Fruit fly (Drosophila melanogaster) whole organism, embryonic: ENCODE measurements around the gene boil.
A peak's percentile ranks its signal among the peaks of the same experiment; 100 is the strongest.

Source experiments
- Antp ChIP-seq: fragments of 200-800 bp; sonication (Bioruptor generic); optimal IDR thresholded peaks from 3 replicates; lab custom pipeline; 2016; ENCODE audit warnings: missing biosample characterization, missing genetic modification characterization
- B-H2 ChIP-seq: fragments of 200-800 bp; sonication (Bioruptor generic); optimal IDR thresholded peaks from 2 replicates; lab custom pipeline; 2018; ENCODE audit warnings: missing biosample characterization, mild to moderate bottlenecking, missing genetic modification characterization
- CG12104 ChIP-seq: fragments of 200-800 bp; sonication (Bioruptor generic); optimal IDR thresholded peaks from 3 replicates; lab custom pipeline; 2016; ENCODE audit warnings: missing biosample characterization, missing genetic modification characterization
- CG12219 ChIP-seq: fragments of 200-800 bp; sonication (Bioruptor generic); optimal IDR thresholded peaks from 3 replicates; lab custom pipeline; 2018; ENCODE audit warnings: missing biosample characterization, mild to moderate bottlenecking, missing genetic modification characterization
- CG12942 ChIP-seq: fragments of 200-800 bp; sonication (Bioruptor generic); optimal IDR thresholded peaks from 3 replicates; lab custom pipeline; 2016; ENCODE audit warnings: missing biosample characterization, missing genetic modification characterization
- CG13287 ChIP-seq: fragments of 200-800 bp; sonication (Bioruptor generic); IDR thresholded peaks from 2 replicates; pipeline ENCODE4 v1.3.6; 2022; ENCODE audit warnings: missing biosample characterization, missing genetic modification characterization; ENCODE audit not compliant: partially characterized antibody
- CG17186 ChIP-seq: fragments of 200-800 bp; sonication (Bioruptor generic); optimal IDR thresholded peaks from 3 replicates; lab custom pipeline; 2017; ENCODE audit warnings: missing biosample characterization, missing genetic modification reagents, missing genetic modification characterization
- CG17328 ChIP-seq: fragments of 200-800 bp; sonication (Bioruptor generic); IDR thresholded peaks from 2 replicates; pipeline ENCODE4 v1.3.6; 2022; ENCODE audit warnings: missing biosample characterization, missing genetic modification characterization
- CG17612 ChIP-seq: fragments of 200-800 bp; sonication (Bioruptor generic); IDR thresholded peaks from 2 replicates; pipeline ENCODE4 v1.3.6; 2022; ENCODE audit warnings: missing biosample characterization, missing genetic modification characterization
- CG17829 ChIP-seq: fragments of 200-800 bp; optimal IDR thresholded peaks from 2 replicates; lab custom pipeline; 2019; ENCODE audit warnings: missing biosample characterization, mild to moderate bottlenecking, missing genetic modification characterization, moderate library complexity
- CG33213 ChIP-seq: fragments of 200-800 bp; sonication (Bioruptor generic); optimal IDR thresholded peaks from 3 replicates; lab custom pipeline; 2016; ENCODE audit warnings: missing biosample characterization, missing genetic modification characterization
- CG4328 ChIP-seq: fragments of 200-800 bp; sonication (Bioruptor generic); optimal IDR thresholded peaks from 3 replicates; lab custom pipeline; 2017; ENCODE audit warnings: missing biosample characterization, missing genetic modification reagents, missing genetic modification characterization
- CG6272 ChIP-seq: fragments of 200-800 bp; sonication (Bioruptor generic); IDR thresholded peaks from 2 replicates; pipeline ENCODE4 v1.3.6; 2022; ENCODE audit warnings: missing biosample characterization, missing genetic modification characterization
- CG6654 ChIP-seq: fragments of 200-800 bp; sonication (Bioruptor generic); optimal IDR thresholded peaks from 2 replicates; lab custom pipeline; 2017; ENCODE audit warnings: missing biosample characterization, mild to moderate bottlenecking, missing genetic modification characterization
- CG7271 ChIP-seq: fragments of 200-800 bp; sonication (Bioruptor generic); optimal IDR thresholded peaks from 2 replicates; lab custom pipeline; 2018; ENCODE audit warnings: missing biosample characterization, mild to moderate bottlenecking, missing genetic modification characterization, moderate library complexity
- CG9437 ChIP-seq: fragments of 200-800 bp; sonication (Bioruptor generic); optimal IDR thresholded peaks from 2 replicates; lab custom pipeline; 2018; ENCODE audit warnings: missing biosample characterization, mild to moderate bottlenecking, missing genetic modification characterization
- CG9932 ChIP-seq: fragments of 200-800 bp; sonication (Bioruptor generic); IDR thresholded peaks from 2 replicates; pipeline ENCODE4 v1.3.6; 2022; ENCODE audit warnings: missing biosample characterization, missing genetic modification characterization
- Dip2 ChIP-seq: fragments of 200-800 bp; sonication (Bioruptor generic); IDR thresholded peaks from 2 replicates; pipeline ENCODE4 v1.3.6; 2022; ENCODE audit warnings: missing biosample characterization, missing genetic modification characterization
- E2f1 ChIP-seq: fragments of 200-800 bp; sonication (Bioruptor generic); IDR thresholded peaks from 2 replicates; pipeline ENCODE4 v1.3.6; 2022; ENCODE audit warnings: missing biosample characterization, missing genetic modification characterization
- Ets97D ChIP-seq: fragments of 200-800 bp; sonication (Bioruptor generic); optimal IDR thresholded peaks from 3 replicates; lab custom pipeline; 2016; ENCODE audit warnings: missing biosample characterization, missing genetic modification characterization
- Hr51 ChIP-seq, 2 experiments: fragments of 200-800 bp; sonication (Bioruptor generic); optimal IDR thresholded peaks; 2 replicates in 1 of 2; 3 replicates in 1 of 2; lab custom pipeline; 2016 to 2018; ENCODE audit warnings: missing biosample characterization in 2 of 2, missing genetic modification characterization in 2 of 2, mild to moderate bottlenecking in 1 of 2, moderate library complexity in 1 of 2
- MTF-1 ChIP-seq: fragments of 200-800 bp; sonication (Bioruptor generic); optimal IDR thresholded peaks from 2 replicates; lab custom pipeline; 2018; ENCODE audit warnings: missing biosample characterization, mild to moderate bottlenecking, missing genetic modification characterization, borderline replicate concordance
- Myb ChIP-seq: fragments of 200-800 bp; sonication (Bioruptor generic); optimal IDR thresholded peaks from 2 replicates; lab custom pipeline; 2016; ENCODE audit warnings: missing biosample characterization, missing genetic modification characterization
- NK7.1 ChIP-seq: fragments of 200-800 bp; sonication (Bioruptor generic); optimal IDR thresholded peaks from 3 replicates; lab custom pipeline; 2016; ENCODE audit warnings: missing biosample characterization, missing genetic modification characterization
- Opbp ChIP-seq: fragments of 200-800 bp; sonication (Bioruptor generic); IDR thresholded peaks from 3 replicates; pipeline ENCODE4 v1.3.6; 2022; ENCODE audit warnings: missing biosample characterization, missing genetic modification characterization; ENCODE audit not compliant: partially characterized antibody
- Poxn ChIP-seq: fragments of 200-800 bp; sonication (Bioruptor generic); IDR thresholded peaks from 2 replicates; pipeline ENCODE4 v1.3.6; 2022; ENCODE audit warnings: missing biosample characterization, missing genetic modification characterization
- Sox100B ChIP-seq: fragments of 200-800 bp; sonication (Bioruptor generic); optimal IDR thresholded peaks from 3 replicates; lab custom pipeline; 2018; ENCODE audit warnings: missing biosample characterization, mild to moderate bottlenecking, missing genetic modification characterization
- al ChIP-seq: fragments of 200-800 bp; sonication (Bioruptor generic); IDR thresholded peaks from 2 replicates; pipeline ENCODE4 v1.3.6; 2022; ENCODE audit warnings: missing biosample characterization, missing genetic modification characterization
- az2 ChIP-seq: fragments of 200-800 bp; sonication (Bioruptor generic); optimal IDR thresholded peaks from 3 replicates; lab custom pipeline; 2016; ENCODE audit warnings: missing biosample characterization, missing genetic modification characterization
- chinmo ChIP-seq: fragments of 200-800 bp; sonication (Bioruptor generic); IDR thresholded peaks from 4 replicates; pipeline ENCODE4 v1.3.6; 2022; ENCODE audit warnings: missing biosample characterization, missing genetic modification characterization; ENCODE audit not compliant: partially characterized antibody
- fd3F ChIP-seq: fragments of 200-800 bp; sonication (Bioruptor generic); optimal IDR thresholded peaks from 2 replicates; lab custom pipeline; 2018; ENCODE audit warnings: missing biosample characterization, mild to moderate bottlenecking, missing genetic modification characterization, moderate library complexity
- gro ChIP-seq: fragments of 200-800 bp; sonication (Bioruptor generic); optimal IDR thresholded peaks from 2 replicates; lab custom pipeline; 2016; ENCODE audit warnings: missing biosample characterization, missing genetic modification characterization
- ham ChIP-seq: fragments of 200-800 bp; sonication (Bioruptor generic); IDR thresholded peaks from 2 replicates; pipeline ENCODE4 v1.3.6; 2022; ENCODE audit warnings: missing biosample characterization, missing genetic modification characterization
- ind ChIP-seq: fragments of 200-800 bp; sonication (Bioruptor generic); optimal IDR thresholded peaks from 3 replicates; lab custom pipeline; 2016; ENCODE audit warnings: missing biosample characterization, missing genetic modification characterization
- lilli ChIP-seq: fragments of 200-800 bp; sonication (Bioruptor generic); optimal IDR thresholded peaks from 3 replicates; lab custom pipeline; 2016; ENCODE audit warnings: missing biosample characterization, missing genetic modification characterization
- nom ChIP-seq: fragments of 200-800 bp; sonication (Bioruptor generic); optimal IDR thresholded peaks from 2 replicates; lab custom pipeline; 2017; ENCODE audit warnings: missing biosample characterization, missing genetic modification characterization, mild to moderate bottlenecking, moderate library complexity, missing genetic modification reagents
- org-1 ChIP-seq: fragments of 200-800 bp; sonication (Bioruptor generic); optimal IDR thresholded peaks from 2 replicates; lab custom pipeline; 2017; ENCODE audit warnings: missing biosample characterization, missing genetic modification characterization
- peb ChIP-seq: fragments of 200-800 bp; sonication (Bioruptor generic); IDR thresholded peaks from 2 replicates; pipeline ENCODE4 v1.3.6; 2022; ENCODE audit warnings: missing biosample characterization, missing genetic modification characterization
- phol ChIP-seq: fragments of 200-800 bp; sonication (Bioruptor generic); optimal IDR thresholded peaks from 3 replicates; lab custom pipeline; 2018; ENCODE audit warnings: missing biosample characterization, mild to moderate bottlenecking, missing genetic modification characterization, moderate library complexity
- pum ChIP-seq: fragments of 200-800 bp; sonication (Bioruptor generic); optimal IDR thresholded peaks from 2 replicates; lab custom pipeline; 2016; ENCODE audit warnings: missing biosample characterization, missing genetic modification characterization
- schlank ChIP-seq: fragments of 200-800 bp; sonication (Bioruptor generic); optimal IDR thresholded peaks from 2 replicates; lab custom pipeline; 2018; ENCODE audit warnings: missing biosample characterization, mild to moderate bottlenecking, missing genetic modification characterization
- sisA ChIP-seq: fragments of 200-800 bp; sonication (Bioruptor generic); IDR thresholded peaks from 2 replicates; pipeline ENCODE4 v1.3.6; 2022; ENCODE audit warnings: missing biosample characterization, missing genetic modification characterization
- sna ChIP-seq: fragments of 200-800 bp; sonication (Bioruptor generic); IDR thresholded peaks from 2 replicates; pipeline ENCODE4 v1.3.6; 2022; ENCODE audit warnings: missing biosample characterization, missing genetic modification characterization; ENCODE audit not compliant: partially characterized antibody
- tio ChIP-seq: fragments of 200-800 bp; sonication (Bioruptor generic); optimal IDR thresholded peaks from 2 replicates; lab custom pipeline; 2017; ENCODE audit warnings: missing biosample characterization, missing genetic modification characterization, inconsistent platforms
- tll ChIP-seq, 2 experiments: fragments of 200-800 bp in 1 of 2; fragments of >200 bp in 1 of 2; sonication (Bioruptor generic) in 1 of 2; optimal IDR thresholded peaks; 2 replicates each; lab custom pipeline; 2017 to 2019; ENCODE audit warnings: missing biosample characterization in 2 of 2, missing genetic modification characterization in 2 of 2, mild to moderate bottlenecking in 1 of 2, moderate library complexity in 1 of 2
- tna ChIP-seq: fragments of 200-800 bp; sonication (Bioruptor generic); IDR thresholded peaks from 2 replicates; pipeline ENCODE4 v1.3.6; 2022; ENCODE audit warnings: missing biosample characterization, missing genetic modification characterization; ENCODE audit not compliant: partially characterized antibody
- unc-4 ChIP-seq: fragments of 200-800 bp; sonication (Bioruptor generic); IDR thresholded peaks from 2 replicates; pipeline ENCODE4 v1.3.6; 2022; ENCODE audit warnings: missing biosample characterization, missing genetic modification characterization; ENCODE audit not compliant: partially characterized antibody
- zfh2 ChIP-seq: fragments of 200-800 bp; sonication (Bioruptor generic); optimal IDR thresholded peaks from 2 replicates; lab custom pipeline; 2016; ENCODE audit warnings: missing biosample characterization, missing genetic modification characterization

The boil gene

dm6 chrX:4909938-4910778 lies 34.7 kb downstream of the boil start (continued):
- TF ChIP-seq CG17612 (GFP tag; lab: Robert Waterston, UW) (peak; percentile 99), unc-4 (GFP tag; lab: Robert Waterston, UW) (no peak; the same call in 1 of the 2 replicates), chinmo (GFP tag; lab: Robert Waterston, UW) (0 out of 4 replicates have a peak, but pooled peaks have one; percentile 28), az2 (GFP tag; lab: Kevin White, UChicago) (peak; percentile 100), org-1 (GFP tag; lab: Kevin White, UChicago) (peak; percentile 100), peb (GFP tag; lab: Robert Waterston, UW) (peak; percentile 99), MTF-1 (peak; percentile 99), CG33213 (GFP tag; lab: Kevin White, UChicago) (peak; percentile 100), tna (GFP tag; lab: Robert Waterston, UW) (no peak), CG7271 (tag; lab: Kevin White, UChicago) (peak; percentile 99), CG13287 (GFP tag; lab: Robert Waterston, UW) (peak; percentile 17; the same call in 1 of the 2 replicates), Sox100B (GFP tag; lab: Kevin White, UChicago) (peak; percentile 100), B-H2 (GFP tag; lab: Kevin White, UChicago) (peak; percentile 99), CG9437 (peak; percentile 96), zfh2 (GFP tag; lab: Kevin White, UChicago) (peak; percentile 100), E2f1 (GFP tag; lab: Robert Waterston, UW) (peak; percentile 100), CG9932 (GFP tag; lab: Robert Waterston, UW) (peak; percentile 100), CG6272 (GFP tag; lab: Robert Waterston, UW) (peak; percentile 100), gro (GFP tag; lab: Kevin White, UChicago) (peak; percentile 100), sna (GFP tag; lab: Robert Waterston, UW) (no peak), Dip2 (peak; percentile 82), CG17186 (GFP tag; lab: Kevin White, UChicago) (peak; percentile 96), sisA (peak; percentile 100), tio (GFP tag; lab: Kevin White, UChicago) (peak; percentile 100), CG12942 (GFP tag; lab: Kevin White, UChicago) (peak; percentile 100), ind (GFP tag; lab: Kevin White, UChicago) (peak; percentile 100), nom (GFP tag; lab: Kevin White, UChicago) (peak; percentile 100), fd3F (GFP tag; lab: Kevin White, UChicago) (peak; percentile 100), Ets97D (GFP tag; lab: Kevin White, UChicago) (peak; percentile 97), lilli (peak; percentile 100), CG12219 (GFP tag; lab: Kevin White, UChicago) (peak; percentile 100), Myb (peak; percentile 97), tll (GFP tag; optimal IDR thresholded peaks at IDR 0.05; lab: Kevin White, UChicago) (peak in 1 of 2 experiments; percentile 88), Antp (peak; percentile 100), CG6654 (GFP tag; lab: Kevin White, UChicago) (peak; percentile 95), Poxn (GFP tag; lab: Robert Waterston, UW) (peak; percentile 99), CG4328 (GFP tag; lab: Kevin White, UChicago) (peak; percentile 99), Hr51 (GFP tag; optimal IDR thresholded peaks at IDR 0.05; lab: Kevin White, UChicago) (peak; percentile 100), CG12104 (GFP tag; lab: Kevin White, UChicago) (peak; percentile 100), Opbp (GFP tag; lab: Robert Waterston, UW) (no peak), al (GFP tag; lab: Robert Waterston, UW) (peak; percentile 100), ham (GFP tag; lab: Robert Waterston, UW) (peak; percentile 99), NK7.1 (GFP tag; lab: Kevin White, UChicago) (peak; percentile 100), pum (GFP tag; lab: Kevin White, UChicago) (peak; percentile 100), CG17328 (GFP tag; lab: Robert Waterston, UW) (peak; percentile 100), phol (peak; percentile 99), CG17829 (peak; percentile 100), schlank (tag; lab: Kevin White, UChicago) (peak; percentile 100)
